Worm (Caenorhabditis elegans) whole organism, early embryonic: Measurements from ENCODE around the gene pycr-1.

ENCODE experiments used
- B0310.2 ChIP-seq: sonication (generic microtip); optimal IDR thresholded peaks from 2 replicates; lab custom pipeline; 2016; ENCODE audit warnings: mild to moderate bottlenecking, missing genetic modification characterization, missing compliant biosample characterization
- F13C5.2 ChIP-seq: sonication (generic microtip); optimal IDR thresholded peaks from 2 replicates; lab custom pipeline; 2017; ENCODE audit warnings: mild to moderate bottlenecking, missing genetic modification characterization, inconsistent platforms, missing compliant biosample characterization
- aly-1 ChIP-seq: sonication (generic microtip); optimal IDR thresholded peaks from 2 replicates; lab custom pipeline; 2016; ENCODE audit warnings: missing genetic modification characterization, missing compliant biosample characterization
- ama-1 ChIP-seq: fragments of 150-350 bp; optimal IDR thresholded peaks from 2 replicates; lab custom pipeline; 2014
- ceh-13 ChIP-seq: fragments of 200-800 bp; sonication (Bioruptor generic); optimal IDR thresholded peaks from 2 replicates; lab custom pipeline; 2018; ENCODE audit warnings: mild to moderate bottlenecking, missing genetic modification characterization, missing compliant biosample characterization
- ceh-36 ChIP-seq: sonication (generic microtip); optimal IDR thresholded peaks from 2 replicates; lab custom pipeline; 2016; ENCODE audit warnings: missing genetic modification characterization, inconsistent platforms, missing compliant biosample characterization
- ets-7 ChIP-seq: sonication (generic microtip); optimal IDR thresholded peaks from 2 replicates; lab custom pipeline; 2016; ENCODE audit warnings: missing genotype, missing genetic modification characterization, missing compliant biosample characterization
- flt-1 ChIP-seq: fragments of 200-800 bp; sonication (Bioruptor generic); IDR thresholded peaks from 2 replicates; pipeline ENCODE4 v1.3.6; 2022; ENCODE audit warnings: missing genetic modification characterization, missing compliant biosample characterization
- hmbx-1 ChIP-seq: sonication (generic microtip); optimal IDR thresholded peaks from 2 replicates; lab custom pipeline; 2016; ENCODE audit warnings: mild to moderate bottlenecking, missing genetic modification characterization, missing compliant biosample characterization
- hmg-4 ChIP-seq: fragments of 200-800 bp; sonication (Bioruptor generic); optimal IDR thresholded peaks from 2 replicates; lab custom pipeline; 2018; ENCODE audit warnings: mild to moderate bottlenecking, missing genetic modification characterization, missing compliant biosample characterization
- hnd-1 ChIP-seq: sonication (generic microtip); optimal IDR thresholded peaks from 2 replicates; lab custom pipeline; 2016; ENCODE audit warnings: missing genetic modification characterization, missing compliant biosample characterization
- pes-1 ChIP-seq: fragments of 200-800 bp; sonication (Bioruptor generic); IDR thresholded peaks from 2 replicates; pipeline ENCODE4 v1.3.6; 2022; ENCODE audit warnings: missing genetic modification reagents, missing genetic modification characterization, missing compliant biosample characterization
- scrt-1 ChIP-seq: fragments of 200-800 bp; sonication (Bioruptor generic); IDR thresholded peaks from 2 replicates; pipeline ENCODE4 v1.3.6; 2022; ENCODE audit warnings: missing genetic modification characterization, missing compliant biosample characterization
- sea-1 ChIP-seq: fragments of 200-800 bp; sonication (Bioruptor generic); conservative IDR thresholded peaks from 2 replicates; pipeline ENCODE4 v1.3.6; 2022; ENCODE audit warnings: missing genetic modification characterization, missing compliant biosample characterization
- tbx-11 ChIP-seq: fragments of 200-800 bp; sonication (Bioruptor generic); IDR thresholded peaks from 2 replicates; pipeline ENCODE4 v1.3.6; 2022; ENCODE audit warnings: missing genetic modification characterization, missing compliant biosample characterization
- tbx-37 ChIP-seq: fragments of 200-800 bp; sonication (Bioruptor generic); conservative IDR thresholded peaks from 2 replicates; pipeline ENCODE4 v1.3.6; 2022; ENCODE audit warnings: missing genetic modification reagents, missing genetic modification characterization, missing compliant biosample characterization
- tra-4 ChIP-seq: sonication (generic microtip); optimal IDR thresholded peaks from 2 replicates; lab custom pipeline; 2017; ENCODE audit warnings: missing genetic modification characterization, missing compliant biosample characterization

The pycr-1 gene

DNA sequence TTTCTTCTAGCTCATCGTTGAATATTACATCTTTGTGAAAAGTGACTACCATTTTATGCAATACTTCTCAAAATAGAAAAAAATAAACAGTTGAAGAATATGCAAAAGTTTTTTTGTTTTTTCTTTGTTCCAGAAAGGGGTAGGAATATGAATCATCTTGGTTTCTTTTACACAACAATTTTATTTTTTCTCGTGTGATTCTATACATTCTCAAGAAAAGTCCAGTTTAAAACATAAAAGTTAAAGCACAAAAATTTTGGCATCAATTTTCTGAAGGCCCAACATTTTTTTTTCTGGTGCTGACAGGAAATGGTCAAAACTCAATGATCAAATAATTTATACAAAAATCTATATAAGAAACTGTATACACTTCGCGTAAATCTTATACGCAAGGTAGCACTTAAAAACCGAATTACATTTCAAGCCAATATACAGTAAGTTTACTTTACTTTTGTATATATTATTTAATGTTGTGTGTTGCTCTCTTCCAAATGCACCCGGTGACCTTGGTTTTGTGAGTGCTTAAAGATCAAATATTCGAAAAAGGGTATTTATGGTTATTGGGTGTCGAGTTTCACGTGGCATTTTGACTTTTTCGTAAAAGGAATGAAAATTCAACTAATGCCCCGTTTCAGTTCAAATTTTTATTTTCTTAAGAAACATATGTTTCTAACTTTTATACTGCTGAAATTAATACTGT lies 38.0 kb upstream of the pycr-1 start, which contains the start of the genes W03G11.2 and lgc-13:
Gene W03G11.2 (minus strand): TSS at position 101 of the 700 bp plus-strand sequence.
Gene lgc-13 (plus strand): TSS at position 650 of the 700 bp plus-strand sequence.
- no peak for TF ChIP-seq B0310.2 (tag; lab: Kevin White, UChicago)
- TF ChIP-seq hnd-1 (tag; lab: Kevin White, UChicago): no peak
- TF ChIP-seq tbx-11 (GFP tag; lab: Robert Waterston, UW): no peak
- TF ChIP-seq ets-7 (tag; lab: Kevin White, UChicago): no peak
- no peak for TF ChIP-seq tra-4 (tag; lab: Kevin White, UChicago)
- TF ChIP-seq ceh-36 (tag; lab: Kevin White, UChicago): no peak
- TF ChIP-seq hmbx-1 (tag; lab: Kevin White, UChicago): no peak
- no peak for TF ChIP-seq ceh-13 (GFP tag; lab: Kevin White, UChicago)
- TF ChIP-seq scrt-1 (GFP tag; lab: Robert Waterston, UW): no peak

DNA sequence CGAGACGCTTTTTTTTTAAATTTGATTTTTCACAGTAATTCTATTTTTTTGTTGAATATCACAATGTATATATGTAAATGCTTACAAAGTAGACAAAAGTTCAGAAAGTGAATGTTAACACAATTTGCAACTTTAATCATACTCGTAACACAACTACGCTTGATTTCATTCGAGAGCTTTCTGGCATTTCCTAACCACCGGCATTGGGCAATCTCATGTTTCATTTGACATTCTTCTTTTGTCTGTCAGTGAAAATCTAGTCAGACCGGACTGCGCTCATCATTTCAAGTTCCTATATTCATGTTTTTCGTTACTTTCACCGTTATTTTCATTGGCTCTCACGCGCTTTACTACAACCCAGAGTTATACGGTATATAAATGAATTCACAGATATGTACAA lies 35.4 kb upstream of the pycr-1 start, which contains the start of gene lgc-14:
Gene lgc-14 (plus strand): TSS at position 301 of the 400 bp plus-strand sequence.
- no peak for TF ChIP-seq sea-1
- TF ChIP-seq ama-1 (lab: Kevin White, UChicago): no peak
- no peak for TF ChIP-seq hnd-1 (tag; lab: Kevin White, UChicago)

DNA sequence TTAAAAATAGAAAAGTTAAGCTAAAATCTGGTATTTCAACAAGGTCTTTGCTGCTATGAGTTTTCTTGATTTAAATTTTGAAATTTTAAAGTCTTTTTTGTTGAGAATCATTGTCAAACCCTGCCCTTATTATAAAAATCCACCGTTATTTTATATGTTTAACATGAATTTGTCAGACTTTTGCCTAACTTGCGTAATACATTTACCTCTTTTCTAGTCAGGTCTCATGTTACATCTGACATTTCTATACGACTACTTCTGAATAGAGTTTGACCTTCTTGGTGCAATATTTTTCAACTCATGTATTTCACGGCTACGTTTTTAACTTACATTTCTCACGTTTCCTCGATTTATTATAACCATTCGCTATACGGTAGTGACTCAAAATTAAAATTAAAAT lies 32.6 kb upstream of the pycr-1 start, which contains the start of gene lgc-15:
Gene lgc-15 (plus strand): TSS at position 301 of the 400 bp plus-strand sequence.
- TF ChIP-seq hmbx-1 (tag; lab: Kevin White, UChicago): no peak
- TF ChIP-seq hmg-4: no peak
- no peak for TF ChIP-seq tbx-11 (GFP tag; lab: Robert Waterston, UW)
- TF ChIP-seq hnd-1 (tag; lab: Kevin White, UChicago): no peak
- no peak for TF ChIP-seq F13C5.2 (tag; lab: Kevin White, UChicago)
- TF ChIP-seq scrt-1 (GFP tag; lab: Robert Waterston, UW): no peak
- no peak for TF ChIP-seq ceh-36 (tag; lab: Kevin White, UChicago)
- no peak for TF ChIP-seq B0310.2 (tag; lab: Kevin White, UChicago)
- TF ChIP-seq ets-7 (tag; lab: Kevin White, UChicago): no peak
- TF ChIP-seq tra-4 (tag; lab: Kevin White, UChicago): no peak
- no peak for TF ChIP-seq pes-1 (GFP tag; lab: Robert Waterston, UW)
- no peak for TF ChIP-seq sea-1
- no peak for TF ChIP-seq tbx-37 (GFP tag; lab: Robert Waterston, UW)
- no peak for TF ChIP-seq aly-1
- TF ChIP-seq ama-1 (lab: Kevin White, UChicago): no peak
- TF ChIP-seq flt-1 (GFP tag; lab: Robert Waterston, UW): no peak
- no peak for TF ChIP-seq ceh-13 (GFP tag; lab: Kevin White, UChicago)

DNA sequence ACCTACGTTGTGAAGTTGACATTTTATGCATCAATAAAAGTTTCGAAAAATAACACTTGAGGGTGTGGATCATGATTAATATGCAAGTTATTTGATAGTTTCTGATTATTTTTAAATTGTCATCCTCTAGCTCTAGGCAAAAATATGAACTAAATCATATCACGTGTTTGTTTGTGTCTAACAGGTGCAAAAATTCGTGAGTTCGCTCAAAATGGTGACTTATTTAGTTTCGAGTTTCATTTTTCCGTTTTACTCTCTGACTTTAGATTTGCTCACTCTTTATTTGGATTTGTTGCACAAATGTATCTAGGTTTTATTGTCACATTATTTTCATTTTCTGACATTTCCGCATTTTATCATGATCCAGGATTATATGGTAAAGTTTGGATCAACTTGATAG lies 28.3 kb upstream of the pycr-1 start, which contains the start of gene lgc-16:
Gene lgc-16 (plus strand): TSS at position 301 of the 400 bp plus-strand sequence.
- TF ChIP-seq ceh-13 (GFP tag; lab: Kevin White, UChicago) (no peak), tra-4 (tag; lab: Kevin White, UChicago) (no peak), ceh-36 (tag; lab: Kevin White, UChicago) (no peak), hnd-1 (tag; lab: Kevin White, UChicago) (no peak), hmbx-1 (tag; lab: Kevin White, UChicago) (no peak), flt-1 (GFP tag; lab: Robert Waterston, UW) (no peak), F13C5.2 (tag; lab: Kevin White, UChicago) (no peak)

DNA sequence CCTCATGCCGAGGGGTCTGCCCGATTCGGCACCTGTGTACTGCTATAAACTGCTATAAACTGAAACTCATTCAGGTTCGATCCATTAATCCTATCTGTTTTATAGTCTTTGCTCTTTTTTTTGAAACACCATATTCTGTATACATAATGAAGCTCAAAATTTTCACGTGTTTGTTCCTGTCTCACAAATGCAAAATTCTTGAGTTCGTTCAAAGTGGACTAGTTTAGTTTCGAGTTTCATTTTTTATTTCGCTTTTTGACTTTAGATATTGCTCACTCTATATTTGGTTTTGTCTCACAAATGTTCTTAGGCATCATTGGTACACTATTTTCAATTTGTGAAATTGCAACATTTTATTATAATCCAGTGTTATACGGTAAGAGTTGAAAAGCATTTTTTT lies 25.3 kb upstream of the pycr-1 start, which contains the start of gene lgc-17:
Gene lgc-17 (plus strand): TSS at position 301 of the 400 bp plus-strand sequence.
- TF ChIP-seq pes-1 (GFP tag; lab: Robert Waterston, UW) (no peak), hnd-1 (tag; lab: Kevin White, UChicago) (no peak), flt-1 (GFP tag; lab: Robert Waterston, UW) (no peak), B0310.2 (tag; lab: Kevin White, UChicago) (no peak), sea-1 (no peak), ama-1 (lab: Kevin White, UChicago) (no peak)

DNA sequence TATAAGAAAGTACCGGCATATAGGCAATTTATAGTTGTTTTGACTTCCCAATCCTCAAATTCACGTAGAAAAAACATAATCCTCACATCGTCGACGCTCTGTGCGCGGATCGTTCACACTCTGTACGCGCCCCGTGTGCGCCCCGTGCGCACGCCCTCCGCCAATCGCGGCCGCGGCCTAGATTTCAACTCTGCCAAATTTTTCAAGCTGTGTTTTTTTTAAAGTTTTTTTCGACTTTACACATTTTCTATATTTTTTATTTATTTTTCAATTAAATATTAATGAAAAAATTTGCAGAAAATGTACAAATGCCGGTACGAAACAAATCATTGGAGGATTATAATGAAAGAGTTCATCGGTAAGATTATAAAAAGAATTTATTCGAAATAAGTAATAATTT lies 23.5 kb upstream of the pycr-1 start, which contains the start of gene T01H10.11:
Gene T01H10.11 (plus strand): TSS at position 301 of the 400 bp plus-strand sequence.
- no peak for TF ChIP-seq B0310.2 (tag; lab: Kevin White, UChicago)

DNA sequence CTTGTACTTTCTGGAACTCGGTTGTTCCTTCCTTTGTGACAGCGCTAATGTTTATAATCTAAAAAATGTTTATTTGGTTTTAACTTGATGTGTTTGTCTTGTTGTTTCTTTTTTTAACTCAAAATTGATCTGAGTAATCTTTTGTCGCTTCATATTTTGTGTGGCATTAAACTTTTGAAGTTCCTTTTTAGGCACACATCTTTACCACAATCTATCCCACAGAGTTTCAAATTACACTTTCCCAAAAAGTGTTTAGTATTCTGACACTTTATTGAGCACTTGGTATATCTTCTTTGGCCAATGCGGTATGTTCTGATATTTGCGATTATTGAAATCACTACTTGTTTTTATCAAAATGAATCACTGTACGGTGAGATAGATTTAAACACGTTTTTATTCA lies 21.3 kb upstream of the pycr-1 start, which contains the start of gene lgc-18:
Gene lgc-18 (plus strand): TSS at position 301 of the 400 bp plus-strand sequence.
- TF ChIP-seq scrt-1 (GFP tag; lab: Robert Waterston, UW) (no peak), hmg-4 (no peak), hmbx-1 (tag; lab: Kevin White, UChicago) (no peak), ets-7 (tag; lab: Kevin White, UChicago) (no peak), aly-1 (no peak), sea-1 (no peak), ceh-13 (GFP tag; lab: Kevin White, UChicago) (no peak), tbx-37 (GFP tag; lab: Robert Waterston, UW) (no peak), ceh-36 (tag; lab: Kevin White, UChicago) (no peak), pes-1 (GFP tag; lab: Robert Waterston, UW) (no peak), F13C5.2 (tag; lab: Kevin White, UChicago) (no peak), tra-4 (tag; lab: Kevin White, UChicago) (no peak), B0310.2 (tag; lab: Kevin White, UChicago) (no peak)
